Fruit fly (Drosophila melanogaster): ENCODE data around the gene Rala.

Gene Rala

DNA sequence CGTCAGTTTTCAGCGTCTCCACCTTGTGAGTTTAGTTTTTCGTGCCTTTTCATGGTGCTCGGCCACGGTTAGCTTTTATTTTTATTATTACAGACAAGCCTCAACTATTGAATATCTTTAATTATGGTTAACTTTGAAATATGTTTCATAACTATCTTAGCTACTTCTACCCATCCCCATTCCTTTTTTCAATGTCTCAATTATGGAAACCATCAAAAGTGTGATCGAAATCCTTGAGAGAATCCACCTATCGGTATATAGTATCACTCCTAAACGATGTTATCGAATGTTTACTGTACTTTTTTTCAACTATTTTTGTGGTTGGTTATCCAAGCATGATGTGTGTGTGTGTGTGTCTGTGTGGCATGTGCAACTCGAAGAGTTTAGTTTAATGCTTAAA is 5.4 kb downstream of the Rala start:
- no peak for TF ChIP-seq Dfd (GFP tag; optimal IDR thresholded peaks at IDR 0.05)
- 0 out of 3 replicates have a peak, but pooled peaks have one; percentile 20 for TF ChIP-seq Dbx (GFP tag; IDR thresholded peaks at IDR 0.05)
- TF ChIP-seq Sry-δ (GFP tag; optimal IDR thresholded peaks at IDR 0.05) = no peak
- 0 out of 2 replicates have a peak, but pooled peaks have one; percentile 30 for TF ChIP-seq CG14441 (GFP tag; IDR thresholded peaks at IDR 0.05)
- TF ChIP-seq CG9609 (GFP tag; optimal IDR thresholded peaks at IDR 0.05) = peak; percentile 27
- no peak for TF ChIP-seq HLHmδ (GFP tag; optimal IDR thresholded peaks at IDR 0.05)
- no peak for TF ChIP-seq HLH4C (GFP tag; IDR thresholded peaks at IDR 0.05; ENCODE audit: partially characterized antibody)
- peak; percentile 2 for TF ChIP-seq ewg (GFP tag; optimal IDR thresholded peaks at IDR 0.05)
- TF ChIP-seq bcd (GFP tag; optimal IDR thresholded peaks at IDR 0.05) = no peak
- no peak for TF ChIP-seq vnd (GFP tag; IDR thresholded peaks at IDR 0.05; ENCODE audit: partially characterized antibody)
- TF ChIP-seq inv (GFP tag; IDR thresholded peaks at IDR 0.05; ENCODE audit: partially characterized antibody) = no peak
- TF ChIP-seq CG8765 (GFP tag; IDR thresholded peaks at IDR 0.05) = no peak
- TF ChIP-seq CG17359 (tag; optimal IDR thresholded peaks at IDR 0.05) = peak; percentile 12
- TF ChIP-seq zfh2 (GFP tag; optimal IDR thresholded peaks at IDR 0.05) = peak; percentile 21
- no peak for TF ChIP-seq CG12236 (GFP tag; optimal IDR thresholded peaks at IDR 0.05)
- TF ChIP-seq MBD-R2 (GFP tag; IDR thresholded peaks at IDR 0.05) = no peak; the same call in 1 of the 2 replicates
- no peak for TF ChIP-seq CG10959 (GFP tag; IDR thresholded peaks at IDR 0.05)
- peak; percentile 41 for TF ChIP-seq CG17385 (GFP tag; optimal IDR thresholded peaks at IDR 0.05)
- peak; percentile 21 to 53 for TF ChIP-seq Pdp1 (GFP tag; optimal IDR thresholded peaks at IDR 0.05)
- no peak for TF ChIP-seq grn (GFP tag; optimal IDR thresholded peaks at IDR 0.05)
- no peak for TF ChIP-seq danr (GFP tag; IDR thresholded peaks at IDR 0.05)
- no peak for TF ChIP-seq luna (GFP tag; optimal IDR thresholded peaks at IDR 0.05)
- no peak for TF ChIP-seq CG6765 (GFP tag; optimal IDR thresholded peaks at IDR 0.05)
- no peak for TF ChIP-seq NFAT (GFP tag; IDR thresholded peaks at IDR 0.05)
- no peak for TF ChIP-seq eve (GFP tag; optimal IDR thresholded peaks at IDR 0.05)
- no peak for TF ChIP-seq CG34224 (GFP tag; IDR thresholded peaks at IDR 0.05; ENCODE audit: partially characterized antibody)
- peak; percentile 2 for TF ChIP-seq sug (tag; optimal IDR thresholded peaks at IDR 0.05)
- TF ChIP-seq Usf (GFP tag; optimal IDR thresholded peaks at IDR 0.05) = no peak
- no peak for TF ChIP-seq abd-A (tag; optimal IDR thresholded peaks at IDR 0.05)
- TF ChIP-seq CG31441 (GFP tag; IDR thresholded peaks at IDR 0.05) = 0 out of 2 replicates have a peak, but pooled peaks have one; percentile 22
- peak; percentile 33 for TF ChIP-seq CG13624 (GFP tag; optimal IDR thresholded peaks at IDR 0.05)
- TF ChIP-seq CG18476 (GFP tag; optimal IDR thresholded peaks at IDR 0.05) = no peak
- TF ChIP-seq Vsx1 (GFP tag; optimal IDR thresholded peaks at IDR 0.05) = no peak
- TF ChIP-seq CG31224 (GFP tag; IDR thresholded peaks at IDR 0.05) = peak; percentile 35; the same call in 1 of the 2 replicates
- TF ChIP-seq Doc3 (GFP tag; IDR thresholded peaks at IDR 0.05; ENCODE audit: partially characterized antibody) = no peak
- no peak for TF ChIP-seq sna (GFP tag; IDR thresholded peaks at IDR 0.05; ENCODE audit: partially characterized antibody)
- TF ChIP-seq Dad (GFP tag; optimal IDR thresholded peaks at IDR 0.05) = no peak
- peak; percentile 20 for TF ChIP-seq crc (GFP tag; optimal IDR thresholded peaks at IDR 0.05)
- no peak for TF ChIP-seq insv (GFP tag; optimal IDR thresholded peaks at IDR 0.05)
- peak; percentile 5 for TF ChIP-seq fd3F (GFP tag; optimal IDR thresholded peaks at IDR 0.05)
- no peak for TF ChIP-seq hkb (optimal IDR thresholded peaks at IDR 0.05)
- 0 out of 2 replicates have a peak, but pooled peaks have one; percentile 18 for TF ChIP-seq hkb (GFP tag; IDR thresholded peaks at IDR 0.05)
- no peak for TF ChIP-seq gfzf (GFP tag; optimal IDR thresholded peaks at IDR 0.05)
- TF ChIP-seq her (GFP tag; optimal IDR thresholded peaks at IDR 0.05) = no peak
- TF ChIP-seq pan (optimal IDR thresholded peaks at IDR 0.05) = no peak
- TF ChIP-seq pan (GFP tag; optimal IDR thresholded peaks at IDR 0.05 in 1 of 2, IDR thresholded peaks at IDR 0.05 in 1 of 2) = peak in 1 of 2 experiments; percentile 49
- TF ChIP-seq CG18599 (GFP tag; optimal IDR thresholded peaks at IDR 0.05) = peak; percentile 52
- no peak for TF ChIP-seq gce (GFP tag; IDR thresholded peaks at IDR 0.05)
- TF ChIP-seq Dref (GFP tag; IDR thresholded peaks at IDR 0.05) = no peak
- peak; percentile 20 for TF ChIP-seq CG10979 (tag; optimal IDR thresholded peaks at IDR 0.05)
- TF ChIP-seq CG14710 (tag; optimal IDR thresholded peaks at IDR 0.05) = no peak
